Worm (Caenorhabditis elegans) whole organism, young adult: Measurements from ENCODE around the gene fbxc-28.

ENCODE experiments used
- B0336.3 ChIP-seq: fragments of 200-800 bp; sonication (Bioruptor generic); IDR thresholded peaks from 2 replicates; pipeline ENCODE4 v1.3.6; 2022; ENCODE audit warnings: missing genetic modification characterization, missing compliant biosample characterization
- C17E4.6 ChIP-seq: fragments of 200-800 bp; sonication (Bioruptor generic); IDR thresholded peaks from 2 replicates; pipeline ENCODE4 v1.3.6; 2022; ENCODE audit warnings: missing genetic modification reagents, missing genetic modification characterization, missing compliant biosample characterization
- F33H1.4 ChIP-seq: fragments of 200-800 bp; sonication (Bioruptor generic); IDR thresholded peaks from 2 replicates; pipeline ENCODE4 v1.3.6; 2022; ENCODE audit warnings: missing genetic modification reagents, missing genetic modification characterization, missing compliant biosample characterization
- F57C9.4 ChIP-seq: sonication (generic microtip); optimal IDR thresholded peaks from 2 replicates; lab custom pipeline; 2017; ENCODE audit warnings: mild to moderate bottlenecking, missing genetic modification characterization, missing compliant biosample characterization
- T26A5.8 ChIP-seq: sonication (generic microtip); optimal IDR thresholded peaks from 2 replicates; lab custom pipeline; 2016; ENCODE audit warnings: missing genetic modification characterization, missing compliant biosample characterization
- Y53G8AR.9 ChIP-seq: fragments of 200-800 bp; sonication (Bioruptor generic); conservative IDR thresholded peaks from 2 replicates; pipeline ENCODE4 v1.3.6; 2022; ENCODE audit warnings: missing genetic modification reagents, missing genetic modification characterization, missing compliant biosample characterization
- Y79H2A.3 ChIP-seq: fragments of 200-800 bp; sonication (Bioruptor generic); conservative IDR thresholded peaks from 2 replicates; pipeline ENCODE4 v1.3.6; 2022; ENCODE audit warnings: missing genetic modification reagents, missing genetic modification characterization, missing compliant biosample characterization
- aptf-2 ChIP-seq: fragments of 200-800 bp; sonication (Bioruptor generic); conservative IDR thresholded peaks from 2 replicates; pipeline ENCODE4 v1.3.6; 2022; ENCODE audit warnings: missing genetic modification reagents, missing genetic modification characterization, missing compliant biosample characterization
- atf-7 ChIP-seq: sonication (generic microtip); optimal IDR thresholded peaks from 2 replicates; lab custom pipeline; 2017; ENCODE audit warnings: mild to moderate bottlenecking, missing genetic modification characterization, missing compliant biosample characterization
- athp-1 ChIP-seq: sonication (generic microtip); optimal IDR thresholded peaks from 2 replicates; lab custom pipeline; 2017; ENCODE audit warnings: mild to moderate bottlenecking, missing genetic modification characterization, missing compliant biosample characterization
- ccch-3 ChIP-seq: fragments of 200-800 bp; sonication (Bioruptor generic); optimal IDR thresholded peaks from 2 replicates; lab custom pipeline; 2018; ENCODE audit warnings: mild to moderate bottlenecking, missing genetic modification characterization, missing compliant biosample characterization
- ceh-27 ChIP-seq: fragments of 200-800 bp; sonication (Bioruptor generic); optimal IDR thresholded peaks from 2 replicates; lab custom pipeline; 2018; ENCODE audit warnings: mild to moderate bottlenecking, missing genetic modification characterization, moderate library complexity, missing compliant biosample characterization
- ceh-91 ChIP-seq: fragments of 200-800 bp; sonication (Bioruptor generic); IDR thresholded peaks from 2 replicates; pipeline ENCODE4 v1.3.6; 2022; ENCODE audit warnings: missing genetic modification reagents, missing genetic modification characterization, missing compliant biosample characterization
- chd-7 ChIP-seq: sonication (generic microtip); optimal IDR thresholded peaks from 2 replicates; lab custom pipeline; 2016; ENCODE audit warnings: mild to moderate bottlenecking, missing genetic modification characterization, moderate library complexity, missing compliant biosample characterization
- die-1 ChIP-seq: sonication (generic microtip); optimal IDR thresholded peaks from 2 replicates; lab custom pipeline; 2016; ENCODE audit warnings: missing genotype, mild to moderate bottlenecking, missing genetic modification characterization, missing compliant biosample characterization
- dox-1 ChIP-seq: fragments of 200-800 bp; sonication (Bioruptor generic); IDR thresholded peaks from 2 replicates; pipeline ENCODE4 v1.3.6; 2022; ENCODE audit warnings: missing genetic modification reagents, missing genetic modification characterization, missing compliant biosample characterization
- dpff-1 ChIP-seq: sonication (generic microtip); optimal IDR thresholded peaks from 2 replicates; lab custom pipeline; 2017; ENCODE audit warnings: mild to moderate bottlenecking, missing genetic modification characterization, missing compliant biosample characterization
- ets-4 ChIP-seq: fragments of 200-800 bp; sonication (Bioruptor generic); optimal IDR thresholded peaks from 2 replicates; lab custom pipeline; 2018; ENCODE audit warnings: mild to moderate bottlenecking, missing genetic modification characterization, missing compliant biosample characterization
- him-1 ChIP-seq: sonication (generic microtip); optimal IDR thresholded peaks from 2 replicates; lab custom pipeline; 2016; ENCODE audit warnings: missing genotype, missing genetic modification reagents, missing genetic modification characterization, missing compliant biosample characterization
- hmg-1.2 ChIP-seq: fragments of 200-800 bp; sonication (Bioruptor generic); IDR thresholded peaks from 2 replicates; pipeline ENCODE4 v1.3.6; 2022; ENCODE audit warnings: missing genetic modification reagents, missing genetic modification characterization, missing compliant biosample characterization
- hmg-20 ChIP-seq: fragments of 200-800 bp; sonication (Bioruptor generic); IDR thresholded peaks from 2 replicates; pipeline ENCODE4 v1.3.6; 2022; ENCODE audit warnings: missing genetic modification reagents, missing genetic modification characterization, missing compliant biosample characterization
- hsf-1 ChIP-seq: fragments of 200-800 bp; sonication (Bioruptor generic); IDR thresholded peaks from 2 replicates; pipeline ENCODE4 v1.3.6; 2022; ENCODE audit warnings: missing genetic modification reagents, missing genetic modification characterization, missing compliant biosample characterization
- let-526 ChIP-seq: fragments of 200-800 bp; sonication (Bioruptor generic); IDR thresholded peaks from 2 replicates; pipeline ENCODE4 v1.3.6; 2022; ENCODE audit warnings: missing genetic modification reagents, missing genetic modification characterization, missing compliant biosample characterization
- lin-40 ChIP-seq: sonication (generic microtip); optimal IDR thresholded peaks from 2 replicates; lab custom pipeline; 2016; ENCODE audit warnings: missing genetic modification characterization, mild to moderate bottlenecking, missing compliant biosample characterization, missing genotype, missing genetic modification reagents
- mcd-1 ChIP-seq: fragments of 200-800 bp; sonication (Bioruptor generic); IDR thresholded peaks from 2 replicates; pipeline ENCODE4 v1.3.6; 2022; ENCODE audit warnings: missing genetic modification reagents, missing genetic modification characterization, missing compliant biosample characterization
- mel-28 ChIP-seq: sonication (generic microtip); optimal IDR thresholded peaks from 2 replicates; lab custom pipeline; 2016; ENCODE audit warnings: borderline replicate concordance, mild to moderate bottlenecking, missing genetic modification characterization, missing compliant biosample characterization
- nfya-1 ChIP-seq: sonication (generic microtip); optimal IDR thresholded peaks from 2 replicates; lab custom pipeline; 2017; ENCODE audit warnings: antibody characterized with exemption, missing compliant biosample characterization, missing genetic modification characterization, borderline replicate concordance; ENCODE audit not compliant: insufficient read depth
- nfya-2 ChIP-seq: fragments of 200-800 bp; sonication (Bioruptor generic); IDR thresholded peaks from 2 replicates; pipeline ENCODE4 v1.3.6; 2022; ENCODE audit warnings: missing genetic modification reagents, missing genetic modification characterization, missing compliant biosample characterization
- nhr-179 ChIP-seq: sonication (generic microtip); optimal IDR thresholded peaks from 2 replicates; lab custom pipeline; 2016; ENCODE audit warnings: mild to moderate bottlenecking, missing genetic modification characterization, missing compliant biosample characterization
- nhr-80 ChIP-seq: sonication (generic microtip); optimal IDR thresholded peaks from 2 replicates; lab custom pipeline; 2016; ENCODE audit warnings: missing genetic modification characterization, missing compliant biosample characterization
- nhr-90 ChIP-seq: sonication (generic microtip); optimal IDR thresholded peaks from 2 replicates; lab custom pipeline; 2016; ENCODE audit warnings: missing genotype, mild to moderate bottlenecking, missing genetic modification characterization, missing compliant biosample characterization
- pbrm-1 ChIP-seq: fragments of 200-800 bp; sonication (Bioruptor generic); IDR thresholded peaks from 2 replicates; pipeline ENCODE4 v1.3.6; 2022; ENCODE audit warnings: missing genetic modification reagents, missing genetic modification characterization, missing compliant biosample characterization
- pha-4 ChIP-seq: fragments of 150-350 bp; sonication (generic microtip); optimal IDR thresholded peaks from 2 replicates; lab custom pipeline; 2014; ENCODE audit warnings: missing biosample characterization, missing genetic modification reagents, missing genetic modification characterization
- snpc-3.4 ChIP-seq: sonication (generic microtip); optimal IDR thresholded peaks from 2 replicates; lab custom pipeline; 2017; ENCODE audit warnings: missing genetic modification characterization, mild to moderate bottlenecking, missing compliant biosample characterization, antibody characterized with exemption, moderate library complexity, missing genotype, missing genetic modification reagents
- tbx-9 ChIP-seq: sonication (generic microtip); optimal IDR thresholded peaks from 2 replicates; lab custom pipeline; 2016; ENCODE audit warnings: borderline replicate concordance, missing genetic modification characterization, inconsistent platforms, missing compliant biosample characterization
- unc-62 ChIP-seq: fragments of 150-350 bp; optimal IDR thresholded peaks from 2 replicates; lab custom pipeline; 2014; ENCODE audit warnings: missing biosample characterization, missing genetic modification reagents, missing genetic modification characterization
- zfh-2 ChIP-seq: fragments of 200-800 bp; sonication (Bioruptor generic); conservative IDR thresholded peaks from 2 replicates; pipeline ENCODE4 v1.3.6; 2022; ENCODE audit warnings: missing genetic modification reagents, missing genetic modification characterization, missing compliant biosample characterization
- zim-3 ChIP-seq: sonication (generic microtip); optimal IDR thresholded peaks from 2 replicates; lab custom pipeline; 2017; ENCODE audit warnings: mild to moderate bottlenecking, missing genetic modification characterization, moderate library complexity, missing compliant biosample characterization
- ztf-22 ChIP-seq: fragments of 200-800 bp; sonication (Bioruptor generic); optimal IDR thresholded peaks from 2 replicates; lab custom pipeline; 2018; ENCODE audit warnings: mild to moderate bottlenecking, missing genetic modification characterization, moderate library complexity, missing compliant biosample characterization

Gene fbxc-28

DNA sequence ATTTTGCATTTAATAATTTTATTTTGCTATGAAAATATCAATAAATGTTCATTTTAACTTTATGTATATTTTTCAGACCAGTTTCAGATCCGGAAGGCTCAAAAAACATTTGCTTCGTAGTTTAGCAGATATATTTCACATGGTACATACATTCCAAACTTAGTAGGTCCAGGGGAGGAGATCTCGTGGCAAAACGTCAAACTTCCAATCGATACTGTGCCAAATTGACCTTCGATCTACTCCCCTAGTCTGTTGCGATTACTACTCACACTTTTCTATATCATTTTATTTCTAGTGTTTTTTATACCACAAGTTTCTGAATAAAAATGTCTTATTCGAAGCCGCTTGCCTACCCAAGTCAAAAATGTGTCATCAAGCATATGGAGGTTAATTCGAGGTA, 11.9 kb upstream of the fbxc-28 start, which contains the start of gene fbxc-31:
Gene fbxc-31 (plus strand): TSS at position 301 of the 400 bp plus-strand sequence.
- TF ChIP-seq hmg-20 (GFP tag; lab: Robert Waterston, UW): no peak
- TF ChIP-seq Y79H2A.3: no peak
- no peak for TF ChIP-seq nfya-1 (tag; lab: Kevin White, UChicago)
- no peak for TF ChIP-seq ccch-3 (GFP tag; lab: Kevin White, UChicago)
- TF ChIP-seq let-526: no peak
- TF ChIP-seq mel-28: no peak
- TF ChIP-seq ceh-91 (GFP tag; lab: Robert Waterston, UW): no peak
- TF ChIP-seq hsf-1 (GFP tag; lab: Robert Waterston, UW): no peak
- no peak for TF ChIP-seq athp-1 (tag; lab: Kevin White, UChicago)
- TF ChIP-seq dpff-1 (tag; lab: Kevin White, UChicago): no peak
- no peak for TF ChIP-seq nhr-179
- TF ChIP-seq T26A5.8 (tag; lab: Kevin White, UChicago): no peak
- TF ChIP-seq zfh-2: no peak
- no peak for TF ChIP-seq C17E4.6 (GFP tag; lab: Robert Waterston, UW)
- TF ChIP-seq aptf-2 (GFP tag; lab: Robert Waterston, UW): no peak
- no peak for TF ChIP-seq die-1 (tag; lab: Kevin White, UChicago)

DNA sequence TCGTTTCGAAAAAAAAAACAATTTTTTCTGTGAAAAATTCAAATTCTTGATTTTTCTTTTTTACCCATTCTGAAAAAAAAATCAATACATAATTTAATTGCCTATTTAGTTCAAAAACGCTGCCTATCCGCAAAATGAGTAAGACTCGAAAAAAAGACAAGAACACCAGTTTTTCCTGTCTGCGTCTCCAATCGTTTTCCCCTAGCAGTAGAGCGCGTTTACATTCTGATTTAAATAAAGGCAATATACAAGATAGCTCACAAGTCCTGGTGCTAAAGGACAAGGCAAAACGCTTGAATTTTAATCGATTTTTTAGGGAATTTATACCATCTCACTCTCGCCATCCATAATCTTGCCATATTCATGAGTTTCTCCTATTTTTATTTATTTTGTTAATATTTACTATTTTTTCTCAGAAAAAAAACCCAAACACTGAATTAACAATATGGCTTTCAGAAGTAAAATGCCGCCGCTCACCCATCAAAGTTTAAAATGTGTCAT, 10.3 kb upstream of the fbxc-28 start, which contains the start of gene fbxc-33:
Gene fbxc-33 (plus strand): TSS at position 451 of the 501 bp plus-strand sequence.
- TF ChIP-seq mcd-1 (GFP tag; lab: Robert Waterston, UW) (peak; percentile 75), tbx-9 (tag; lab: Kevin White, UChicago) (no peak), him-1 (tag; lab: Kevin White, UChicago) (no peak), ceh-91 (GFP tag; lab: Robert Waterston, UW) (no peak), F33H1.4 (no peak), zfh-2 (no peak), lin-40 (tag; lab: Kevin White, UChicago) (no peak), ztf-22 (GFP tag; lab: Kevin White, UChicago) (no peak)

DNA sequence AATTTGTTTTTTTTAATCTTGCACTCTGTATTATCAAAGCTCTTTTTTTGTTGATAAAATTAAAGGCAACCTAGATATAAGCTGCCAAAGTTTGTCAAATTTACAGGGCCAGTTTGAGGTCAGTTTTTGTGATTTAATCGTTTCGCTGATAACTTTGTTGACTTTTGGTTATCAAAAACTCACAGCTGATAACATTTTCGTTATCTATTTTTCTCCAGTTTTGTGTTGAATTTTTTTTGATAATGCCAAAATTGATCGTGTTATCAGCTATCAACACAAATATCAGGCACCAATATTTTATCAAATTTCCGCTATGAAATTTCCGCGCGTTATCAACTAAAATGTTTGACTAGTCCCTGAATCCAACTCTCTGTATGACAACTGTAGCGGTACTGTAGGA, 8.4 kb upstream of the fbxc-28 start:
- peak; percentile 35; the same call in 1 of the 2 replicates for TF ChIP-seq mcd-1 (GFP tag; lab: Robert Waterston, UW)
- peak; percentile 95 for TF ChIP-seq nhr-80
- TF ChIP-seq hmg-1.2 (GFP tag; lab: Robert Waterston, UW): no peak
- TF ChIP-seq nfya-2 (GFP tag; lab: Robert Waterston, UW): no peak
- no peak for TF ChIP-seq F57C9.4 (tag; lab: Kevin White, UChicago)
- TF ChIP-seq dox-1 (GFP tag; lab: Robert Waterston, UW): peak; percentile 63
- TF ChIP-seq B0336.3 (GFP tag; lab: Robert Waterston, UW): no peak
- peak; percentile 89 for TF ChIP-seq pha-4 (tag; lab: Kevin White, UChicago)
- TF ChIP-seq chd-7 (tag; lab: Kevin White, UChicago): no peak
- TF ChIP-seq ceh-27: no peak
- no peak for TF ChIP-seq Y53G8AR.9 (GFP tag; lab: Robert Waterston, UW)
- TF ChIP-seq ets-4: peak; percentile 94
- TF ChIP-seq pbrm-1 (GFP tag; lab: Robert Waterston, UW): no peak
- peak; percentile 48 for TF ChIP-seq atf-7 (tag; lab: Kevin White, UChicago)
- TF ChIP-seq dpff-1 (tag; lab: Kevin White, UChicago): no peak
- no peak for TF ChIP-seq ceh-91 (GFP tag; lab: Robert Waterston, UW)
- TF ChIP-seq snpc-3.4 (tag; lab: Kevin White, UChicago): no peak
- TF ChIP-seq nhr-90 (tag; lab: Kevin White, UChicago): no peak
- TF ChIP-seq unc-62 (GFP tag; lab: Kevin White, UChicago): no peak
- peak; percentile 67 for TF ChIP-seq ztf-22 (GFP tag; lab: Kevin White, UChicago)
- TF ChIP-seq mel-28: no peak
- TF ChIP-seq zim-3 (tag; lab: Kevin White, UChicago): no peak
